Fruit fly (Drosophila melanogaster) whole organism, wandering third instar larva: ENCODE results near the gene Best2.

Source experiments
- CG32264 ChIP-seq: fragments of 200-800 bp; sonication (Bioruptor generic); optimal IDR thresholded peaks from 2 replicates; lab custom pipeline; 2016; ENCODE audit warnings: missing biosample characterization, missing genetic modification characterization
- Dfd ChIP-seq: fragments of >200 bp; optimal IDR thresholded peaks from 2 replicates; lab custom pipeline; 2017; ENCODE audit warnings: missing biosample characterization, missing genetic modification characterization
- Dif ChIP-seq: fragments of 200-275, 200-300 bp; sonication (Bioruptor generic); optimal IDR thresholded peaks from 2 replicates; lab custom pipeline; 2018; ENCODE audit warnings: missing biosample characterization, missing genetic modification characterization; ENCODE audit not compliant: partially characterized antibody
- GATAd ChIP-seq: sonication (Bioruptor generic); optimal IDR thresholded peaks from 2 replicates; lab custom pipeline; 2016; ENCODE audit warnings: missing biosample characterization, missing genetic modification characterization
- HLH106 ChIP-seq: fragments of 200-800 bp; optimal IDR thresholded peaks from 3 replicates; lab custom pipeline; 2019; ENCODE audit warnings: missing biosample characterization, mild to moderate bottlenecking, missing genetic modification characterization, moderate library complexity
- Hr78 ChIP-seq: fragments of >200 bp; optimal IDR thresholded peaks from 2 replicates; lab custom pipeline; 2017; ENCODE audit warnings: missing biosample characterization, missing genetic modification characterization
- Hr83 ChIP-seq: fragments of 200-300 bp; sonication (Bioruptor generic); optimal IDR thresholded peaks from 2 replicates; lab custom pipeline; 2016; ENCODE audit warnings: missing biosample characterization, mild to moderate bottlenecking, missing genetic modification characterization, moderate library complexity; ENCODE audit not compliant: poor library complexity, severe bottlenecking
- Jra ChIP-seq: sonication (Bioruptor generic); optimal IDR thresholded peaks from 2 replicates; lab custom pipeline; 2016; ENCODE audit warnings: missing biosample characterization, missing genetic modification characterization
- Mio ChIP-seq: sonication (Bioruptor generic); optimal IDR thresholded peaks from 2 replicates; lab custom pipeline; 2016; ENCODE audit warnings: missing biosample characterization, missing genetic modification characterization
- N ChIP-seq: fragments of >200 bp; optimal IDR thresholded peaks from 2 replicates; lab custom pipeline; 2018; ENCODE audit warnings: missing biosample characterization, missing external identifiers, missing genetic modification characterization
- OdsH ChIP-seq: fragments of 200-800 bp; sonication (Bioruptor generic); optimal IDR thresholded peaks from 2 replicates; lab custom pipeline; 2016; ENCODE audit warnings: missing biosample characterization, mild to moderate bottlenecking, missing genetic modification characterization
- Rel ChIP-seq, 2 experiments: fragments of 200-800 bp; sonication (Bioruptor generic) in 1 of 2; optimal IDR thresholded peaks; 2 replicates in 1 of 2; 3 replicates in 1 of 2; lab custom pipeline; 2016 to 2019; ENCODE audit warnings: mild to moderate bottlenecking in 2 of 2, missing biosample characterization in 2 of 2, missing genetic modification characterization in 2 of 2, moderate library complexity in 1 of 2
- br ChIP-seq: fragments of 200-800 bp; sonication (Bioruptor generic); optimal IDR thresholded peaks from 2 replicates; lab custom pipeline; 2016; ENCODE audit warnings: missing biosample characterization, missing genetic modification characterization
- brk ChIP-seq: fragments of 200-800 bp; sonication (Bioruptor generic); optimal IDR thresholded peaks from 2 replicates; lab custom pipeline; 2016; ENCODE audit warnings: missing biosample characterization, mild to moderate bottlenecking, missing genetic modification characterization
- dl ChIP-seq, 2 experiments: fragments of 175-275, 200-275 bp in 1 of 2; fragments of 200-275 bp in 1 of 2; sonication (Bioruptor generic); optimal IDR thresholded peaks; lab custom pipeline; 2018; ENCODE audit warnings: mild to moderate bottlenecking in 2 of 2, missing biosample characterization in 2 of 2, missing genetic modification characterization in 2 of 2, moderate library complexity in 2 of 2; ENCODE audit not compliant: partially characterized antibody in 2 of 2, insufficient read depth in 1 of 2
- dmrt93B ChIP-seq: fragments of 200-800 bp; sonication (Bioruptor generic); optimal IDR thresholded peaks from 2 replicates; lab custom pipeline; 2018; ENCODE audit warnings: missing biosample characterization, mild to moderate bottlenecking, missing genetic modification characterization
- dsf ChIP-seq: sonication (Bioruptor generic); optimal IDR thresholded peaks from 2 replicates; lab custom pipeline; 2016; ENCODE audit warnings: missing biosample characterization, missing genetic modification characterization, borderline replicate concordance
- ey ChIP-seq: fragments of 200-800 bp; sonication (Bioruptor generic); optimal IDR thresholded peaks from 2 replicates; lab custom pipeline; 2016; ENCODE audit warnings: missing biosample characterization, missing genetic modification characterization
- fru ChIP-seq: fragments of 200-800 bp; sonication (Bioruptor generic); optimal IDR thresholded peaks from 3 replicates; lab custom pipeline; 2016; ENCODE audit warnings: missing biosample characterization, mild to moderate bottlenecking, missing genetic modification characterization
- jim ChIP-seq: fragments of 175-275, 200-325 bp; sonication (Bioruptor generic); optimal IDR thresholded peaks from 2 replicates; lab custom pipeline; 2016; ENCODE audit warnings: missing biosample characterization, mild to moderate bottlenecking, missing genetic modification characterization
- lola ChIP-seq: fragments of >200 bp; optimal IDR thresholded peaks from 2 replicates; lab custom pipeline; 2017; ENCODE audit warnings: missing biosample characterization, missing genetic modification characterization
- tai ChIP-seq: sonication (Bioruptor generic); optimal IDR thresholded peaks from 2 replicates; lab custom pipeline; 2016; ENCODE audit warnings: missing biosample characterization, missing genetic modification characterization
- usp ChIP-seq: fragments of >200 bp; optimal IDR thresholded peaks from 2 replicates; lab custom pipeline; 2017; ENCODE audit warnings: missing biosample characterization, missing genetic modification characterization

Gene Best2

DNA sequence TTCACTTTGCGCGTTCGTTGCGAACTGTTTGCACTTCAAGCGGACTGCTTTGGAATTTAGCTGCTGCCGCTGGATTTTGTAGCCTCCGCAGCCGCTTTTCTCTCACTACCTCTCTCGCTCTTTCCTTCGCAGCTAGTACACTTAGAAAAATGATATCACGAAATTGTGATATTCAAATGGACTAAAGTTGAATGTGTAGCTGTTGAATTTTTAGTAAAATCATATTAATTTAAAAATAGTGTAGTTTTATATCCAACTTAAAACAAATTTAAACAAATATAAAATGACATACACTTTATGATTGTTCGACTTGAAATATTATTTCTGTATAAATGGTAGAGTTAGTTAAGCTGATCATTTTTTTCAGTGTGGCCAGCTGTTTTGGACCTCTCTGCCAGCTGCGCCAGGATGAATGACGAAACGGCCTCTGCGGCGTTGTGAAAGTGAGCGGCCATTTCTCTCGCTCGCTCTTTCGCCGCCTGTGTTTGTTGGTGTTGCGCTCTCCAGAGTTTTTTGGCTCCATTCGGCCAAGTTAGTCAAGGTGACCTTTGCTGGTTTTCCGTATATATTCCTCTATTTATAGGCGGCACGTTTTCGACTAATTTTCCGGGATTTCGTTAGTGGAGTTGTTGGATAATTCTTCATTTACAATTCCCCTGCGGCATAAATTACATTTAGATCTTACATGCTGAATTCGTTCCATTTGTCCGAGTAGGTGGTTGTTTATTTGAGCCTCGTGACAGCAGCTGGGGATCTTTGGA lies 6.4 kb upstream of the Best2 start, which contains the start of gene Ldh (continued):
- TF ChIP-seq OdsH (GFP tag; lab: Kevin White, UChicago) = peak; percentile 97
- TF ChIP-seq br = peak; percentile 92

DNA sequence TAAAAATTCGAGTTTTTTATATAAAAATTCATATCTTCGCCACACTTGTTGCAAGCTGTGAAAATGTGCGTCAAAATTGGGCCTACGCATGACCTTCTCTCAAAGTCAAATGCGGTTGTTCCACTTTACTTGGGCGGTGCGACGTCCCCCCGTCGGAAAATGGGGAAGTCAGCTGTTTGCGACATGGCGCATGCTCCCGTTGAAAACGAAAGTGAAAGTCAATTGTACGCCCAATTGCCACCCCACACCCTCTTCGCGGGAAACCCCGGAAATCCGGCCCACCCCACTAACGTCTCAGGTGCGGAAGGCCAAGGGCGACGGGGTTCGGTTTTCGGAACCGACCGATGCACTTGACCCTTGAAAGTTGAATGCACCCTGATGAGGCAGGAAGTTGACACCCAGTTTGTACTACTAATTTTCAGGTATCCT lies 5.6 kb upstream of the Best2 start:
- no peak for TF ChIP-seq N (GFP tag; lab: Kevin White, UChicago)
- no peak for TF ChIP-seq Hr83 (GFP tag; lab: Kevin White, UChicago)
- TF ChIP-seq Rel (GFP tag; optimal IDR thresholded peaks at IDR 0.05; lab: Kevin White, UChicago) = no peak
- peak; percentile 68 for TF ChIP-seq Rel (tag; optimal IDR thresholded peaks at IDR 0.05; lab: Kevin White, UChicago)

DNA sequence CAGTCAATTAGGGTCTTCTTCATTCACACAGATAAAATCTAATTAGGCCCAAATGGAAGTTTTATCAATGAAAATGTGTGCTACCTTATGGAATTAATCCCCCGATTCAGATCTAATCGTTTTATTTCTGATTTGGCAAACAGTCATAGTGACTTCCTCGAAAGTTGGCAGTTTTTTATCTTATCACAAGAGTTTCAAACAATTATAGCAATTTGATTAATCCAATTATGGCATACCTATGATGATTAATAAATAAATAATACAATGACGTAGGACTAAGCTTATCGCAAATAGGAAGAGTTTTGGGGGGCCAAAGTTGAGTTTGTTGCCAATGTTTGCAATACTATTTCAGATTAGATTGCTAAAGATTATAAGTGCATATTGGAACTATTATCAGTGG lies 4.8 kb upstream of the Best2 start:
- TF ChIP-seq brk (GFP tag; lab: Kevin White, UChicago) (no peak), dsf (GFP tag; lab: Kevin White, UChicago) (no peak), Hr78 (no peak), N (GFP tag; lab: Kevin White, UChicago) (no peak), usp (no peak), lola (no peak), Hr83 (GFP tag; lab: Kevin White, UChicago) (no peak), dl (GFP tag; optimal IDR thresholded peaks at IDR 0.05; lab: Kevin White, UChicago; ENCODE audit: insufficient read depth in 1 of 2, partially characterized antibody in 2 of 2) (no peak), Mio (no peak), Jra (GFP tag; lab: Kevin White, UChicago) (no peak), dmrt93B (GFP tag; lab: Kevin White, UChicago) (no peak), HLH106 (tag; lab: Kevin White, UChicago) (no peak), tai (no peak), CG32264 (no peak), Rel (GFP tag; optimal IDR thresholded peaks at IDR 0.05; lab: Kevin White, UChicago) (no peak), Rel (tag; optimal IDR thresholded peaks at IDR 0.05; lab: Kevin White, UChicago) (no peak), Dif (GFP tag; lab: Kevin White, UChicago) (no peak), ey (GFP tag; lab: Kevin White, UChicago) (no peak), fru (no peak)

- TF ChIP-seq Hr78 (no peak), fru (no peak)
Measured at dm6 chr3L:6258660-6259059, 2.2 kb upstream of the Best2 start, which contains the start of gene CG10163. Gene CG10163 (minus strand): TSS chr3L:6258760.

dm6 chr3L:6254427-6255105 lies 1.9 kb downstream of the Best2 start:
- TF ChIP-seq Rel (GFP tag; optimal IDR thresholded peaks at IDR 0.05; lab: Kevin White, UChicago) (no peak), Rel (tag; optimal IDR thresholded peaks at IDR 0.05; lab: Kevin White, UChicago) (peak; percentile 74), Jra (GFP tag; lab: Kevin White, UChicago) (no peak)

- TF ChIP-seq Dfd (GFP tag; lab: Kevin White, UChicago) (no peak), jim (GFP tag; lab: Kevin White, UChicago) (no peak), Jra (GFP tag; lab: Kevin White, UChicago) (no peak), GATAd (GFP tag; lab: Kevin White, UChicago) (no peak)
Measured at dm6 chr3L:6253730-6254129, 2.7 kb downstream of the Best2 start.
